Fruit fly (Drosophila melanogaster): ENCODE results near the gene CG34155.

Gene CG34155

DNA sequence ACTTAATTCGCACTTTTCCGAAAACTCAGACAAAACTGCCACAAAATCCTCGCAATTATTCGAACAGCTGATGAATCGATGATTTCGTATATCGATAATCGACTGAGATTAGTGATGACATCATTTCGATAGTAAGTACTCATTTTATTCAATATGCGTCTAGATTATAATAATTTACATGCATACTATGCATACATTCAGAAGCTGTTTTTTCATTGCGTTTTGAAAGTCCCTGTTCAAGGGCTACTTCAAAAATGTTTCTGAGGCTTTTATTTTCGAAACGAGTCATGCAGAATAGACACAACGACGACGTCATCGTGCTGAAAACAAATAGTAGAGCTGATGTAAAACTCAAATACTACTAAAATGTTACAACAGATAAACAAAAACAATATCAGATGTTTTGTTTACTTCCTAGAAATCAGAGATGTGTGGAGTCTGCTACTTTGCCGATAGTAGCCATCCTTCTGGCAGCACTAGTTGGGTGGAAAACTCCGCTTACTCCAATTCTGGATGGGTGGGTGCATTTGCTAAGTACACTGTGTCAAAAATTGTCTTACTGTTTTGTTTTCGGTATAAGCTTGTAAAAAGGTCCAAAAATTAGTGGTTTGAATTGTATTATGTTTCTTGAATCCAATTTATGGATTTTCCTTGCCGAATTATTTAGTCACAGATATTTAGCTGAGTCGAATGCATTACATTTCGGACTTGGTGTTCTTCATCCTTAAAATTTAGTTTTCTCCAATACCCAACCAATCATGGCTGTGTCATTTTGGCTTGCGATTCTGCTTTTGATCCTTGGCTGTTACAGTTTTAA, 41.6 kb upstream of the CG34155 start, which contains the start of the genes CG2246 and CG31021 (continued):
- peak; percentile 21 for TF ChIP-seq topi (GFP tag; optimal IDR thresholded peaks at IDR 0.05)
- TF ChIP-seq Met (GFP tag; optimal IDR thresholded peaks at IDR 0.05) = peak; percentile 41
- TF ChIP-seq CG1621 (tag; optimal IDR thresholded peaks at IDR 0.05) = no peak
- TF ChIP-seq Sox15 (GFP tag; optimal IDR thresholded peaks at IDR 0.05) = no peak
- peak; percentile 88 for TF ChIP-seq fkh (GFP tag; optimal IDR thresholded peaks at IDR 0.05)
- TF ChIP-seq CG3919 (GFP tag; optimal IDR thresholded peaks at IDR 0.05) = peak; percentile 14
- peak; percentile 30 for TF ChIP-seq acj6 (GFP tag; optimal IDR thresholded peaks at IDR 0.05)
- peak; percentile 2 for TF ChIP-seq CG7368 (GFP tag; optimal IDR thresholded peaks at IDR 0.05)
- TF ChIP-seq fd59A (GFP tag; optimal IDR thresholded peaks at IDR 0.05) = no peak
- TF ChIP-seq CG6792 (GFP tag; optimal IDR thresholded peaks at IDR 0.05) = peak; percentile 11
- TF ChIP-seq eg (GFP tag; IDR thresholded peaks at IDR 0.05) = peak; percentile 47
- TF ChIP-seq CG10631 (GFP tag; optimal IDR thresholded peaks at IDR 0.05) = peak; percentile 58
- peak; percentile 93 for TF ChIP-seq CG6808 (GFP tag; optimal IDR thresholded peaks at IDR 0.05)
- peak; percentile 29 for TF ChIP-seq Hr4 (GFP tag; optimal IDR thresholded peaks at IDR 0.05)
- peak; percentile 32; the same call in 1 of the 2 replicates for TF ChIP-seq CG15336 (GFP tag; IDR thresholded peaks at IDR 0.05)
- peak; percentile 34 for TF ChIP-seq OdsH (GFP tag; optimal IDR thresholded peaks at IDR 0.05)
- TF ChIP-seq Sox102F (GFP tag; optimal IDR thresholded peaks at IDR 0.05) = peak; percentile 0
- TF ChIP-seq Eip93F (GFP tag; optimal IDR thresholded peaks at IDR 0.05) = peak; percentile 6
- TF ChIP-seq CG8119 (GFP tag; IDR thresholded peaks at IDR 0.05) = 0 out of 3 replicates have a peak, but pooled peaks have one; percentile 14
- TF ChIP-seq esn (GFP tag; optimal IDR thresholded peaks at IDR 0.05) = peak; percentile 52

DNA sequence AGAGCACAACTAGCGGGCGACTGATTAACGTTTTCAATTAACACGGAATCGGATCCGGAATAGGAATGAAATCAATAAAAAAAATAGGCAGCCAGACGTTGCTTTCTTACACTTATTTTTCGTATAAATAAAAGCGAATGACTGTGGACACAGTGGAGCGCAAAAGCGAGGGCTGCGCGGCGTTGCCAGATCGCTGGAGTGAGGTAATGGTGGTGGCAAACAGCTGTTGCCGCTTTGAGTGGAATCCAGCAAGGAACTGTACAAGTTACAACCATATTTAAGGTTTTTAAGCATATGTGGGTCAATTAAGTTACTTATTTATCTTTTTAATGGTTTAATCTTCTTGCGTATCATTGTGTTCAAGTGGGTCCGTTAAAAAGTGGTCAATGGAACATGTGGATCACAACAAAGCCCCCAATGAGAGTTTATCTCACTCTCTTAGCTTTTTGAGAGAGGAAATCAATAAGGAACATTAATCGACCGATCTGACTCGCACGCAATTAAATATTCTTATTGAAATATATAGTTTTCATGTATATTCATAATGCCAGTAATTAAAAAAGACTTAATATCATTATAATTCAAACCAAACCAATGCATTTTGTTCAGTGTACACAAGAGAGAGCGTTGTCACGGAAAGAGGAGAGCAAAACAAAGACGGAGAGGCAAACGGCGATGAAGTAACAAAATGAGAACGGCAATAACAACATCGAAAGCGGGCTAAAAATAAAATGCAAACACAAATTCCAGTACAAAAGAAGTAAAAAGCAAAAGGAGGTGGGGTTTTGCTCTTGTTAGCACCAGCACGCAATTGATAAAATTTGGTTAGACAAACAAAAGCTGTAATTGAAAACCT, 40.4 kb upstream of the CG34155 start:
- peak; percentile 98 for TF ChIP-seq CG6163 (GFP tag; IDR thresholded peaks at IDR 0.05)
- TF ChIP-seq fd85E (GFP tag; optimal IDR thresholded peaks at IDR 0.05) = peak; percentile 68
- peak; percentile 80 for TF ChIP-seq CG9139 (GFP tag; optimal IDR thresholded peaks at IDR 0.05)
- TF ChIP-seq eg (GFP tag; IDR thresholded peaks at IDR 0.05) = peak; percentile 98
- peak; percentile 93 for TF ChIP-seq pdm3 (GFP tag; optimal IDR thresholded peaks at IDR 0.05)
- TF ChIP-seq Lpt (GFP tag; optimal IDR thresholded peaks at IDR 0.05) = peak; percentile 79
- TF ChIP-seq Blimp-1 (GFP tag; optimal IDR thresholded peaks at IDR 0.05) = peak; percentile 64
- peak; percentile 96 for TF ChIP-seq Sox102F (GFP tag; optimal IDR thresholded peaks at IDR 0.05)
- TF ChIP-seq CG11902 (GFP tag; optimal IDR thresholded peaks at IDR 0.05) = peak; percentile 83
- peak; percentile 93 for TF ChIP-seq Met (GFP tag; optimal IDR thresholded peaks at IDR 0.05)
- TF ChIP-seq CG6276 (GFP tag; optimal IDR thresholded peaks at IDR 0.05) = peak; percentile 86
- TF ChIP-seq net (GFP tag; optimal IDR thresholded peaks at IDR 0.05) = peak; percentile 95
- peak; percentile 91 for TF ChIP-seq Gug (GFP tag; IDR thresholded peaks at IDR 0.05)
- TF ChIP-seq OdsH (GFP tag; optimal IDR thresholded peaks at IDR 0.05) = peak; percentile 91
- peak; percentile 82 for TF ChIP-seq Ets96B (tag; optimal IDR thresholded peaks at IDR 0.05)
- TF ChIP-seq dac (GFP tag; optimal IDR thresholded peaks at IDR 0.05) = peak; percentile 66
- peak; percentile 74 for TF ChIP-seq fd59A (GFP tag; optimal IDR thresholded peaks at IDR 0.05)
- peak; percentile 81 for TF ChIP-seq CG3032 (tag; optimal IDR thresholded peaks at IDR 0.05)
- TF ChIP-seq Hr38 (GFP tag; optimal IDR thresholded peaks at IDR 0.05) = no peak
- TF ChIP-seq Ets21C (GFP tag; optimal IDR thresholded peaks at IDR 0.05) = peak; percentile 83
- peak; percentile 57 to 80 for TF ChIP-seq ss (GFP tag; optimal IDR thresholded peaks at IDR 0.05)
- TF ChIP-seq CG11762 (GFP tag; optimal IDR thresholded peaks at IDR 0.05; ENCODE audit: insufficient read depth) = peak; percentile 77
- peak; percentile 75 for TF ChIP-seq Sox15 (GFP tag; optimal IDR thresholded peaks at IDR 0.05)
- peak; percentile 81 for TF ChIP-seq CG1621 (tag; optimal IDR thresholded peaks at IDR 0.05)
- TF ChIP-seq Hr4 (GFP tag; optimal IDR thresholded peaks at IDR 0.05) = peak; percentile 94
- TF ChIP-seq CG10669 (GFP tag; optimal IDR thresholded peaks at IDR 0.05) = peak; percentile 84
- peak; percentile 90 for TF ChIP-seq CG32006 (GFP tag; optimal IDR thresholded peaks at IDR 0.05)
- TF ChIP-seq esn (GFP tag; optimal IDR thresholded peaks at IDR 0.05) = peak; percentile 96
- peak; percentile 98 for TF ChIP-seq vri (GFP tag; optimal IDR thresholded peaks at IDR 0.05)
- peak; percentile 93 for TF ChIP-seq Sox14 (GFP tag; optimal IDR thresholded peaks at IDR 0.05)
- peak; percentile 93 for TF ChIP-seq CG34406 (GFP tag; optimal IDR thresholded peaks at IDR 0.05)
- peak; percentile 93 for TF ChIP-seq CG3919 (GFP tag; optimal IDR thresholded peaks at IDR 0.05)
- peak; percentile 90 for TF ChIP-seq achi (GFP tag; optimal IDR thresholded peaks at IDR 0.05)
- TF ChIP-seq lz (GFP tag; optimal IDR thresholded peaks at IDR 0.05) = peak; percentile 93
- peak; percentile 96 for TF ChIP-seq svp (GFP tag)
